Fruit fly (Drosophila melanogaster): Measurements from ENCODE around the gene Hs3st-B.

The Hs3st-B gene

dm6 chrX:19248426-19249217, at the start of gene Hs3st-B:
TSS of gene Hs3st-B (plus strand) at chrX:19248639.
- 0 out of 2 replicates have a peak, but pooled peaks have one; percentile 13 for TF ChIP-seq Ptx1 (GFP tag; IDR thresholded peaks at IDR 0.05)
- TF ChIP-seq CG18619 (GFP tag; optimal IDR thresholded peaks at IDR 0.05), result peak; percentile 26
- TF ChIP-seq CG8924 (tag; optimal IDR thresholded peaks at IDR 0.05), result peak; percentile 35
- TF ChIP-seq ci (GFP tag; IDR thresholded peaks at IDR 0.05), result peak; percentile 6; the same call in 1 of the 3 replicates
- TF ChIP-seq CG17359 (tag; optimal IDR thresholded peaks at IDR 0.05), result peak; percentile 19
- TF ChIP-seq Med (GFP tag), result peak; percentile 78
- peak; percentile 11 for TF ChIP-seq CG10209 (GFP tag; optimal IDR thresholded peaks at IDR 0.05)
- TF ChIP-seq Fer1 (GFP tag; optimal IDR thresholded peaks at IDR 0.05), result peak; percentile 59
- TF ChIP-seq Xbp1 (GFP tag; optimal IDR thresholded peaks at IDR 0.05), result peak; percentile 34
- TF ChIP-seq E2f2 (GFP tag; IDR thresholded peaks at IDR 0.05), result no peak; the same call in 1 of the 2 replicates
- no peak for TF ChIP-seq HLH3B (GFP tag; IDR thresholded peaks at IDR 0.05)
- TF ChIP-seq mirr (GFP tag; optimal IDR thresholded peaks at IDR 0.05), result no peak
- TF ChIP-seq zfh1 (GFP tag; IDR thresholded peaks at IDR 0.05), result peak; percentile 47; the same call in 2 of the 3 replicates
- TF ChIP-seq unpg (GFP tag; optimal IDR thresholded peaks at IDR 0.05), result no peak
- TF ChIP-seq Opbp (GFP tag; IDR thresholded peaks at IDR 0.05; ENCODE audit: partially characterized antibody), result no peak
- no peak for TF ChIP-seq CG16863 (GFP tag; optimal IDR thresholded peaks at IDR 0.05)
- TF ChIP-seq cg (GFP tag; optimal IDR thresholded peaks at IDR 0.05), result no peak
- TF ChIP-seq ab (GFP tag; optimal IDR thresholded peaks at IDR 0.05), result no peak
- peak; percentile 34 for TF ChIP-seq CG9727 (GFP tag; optimal IDR thresholded peaks at IDR 0.05)
- no peak for TF ChIP-seq wdn (GFP tag; IDR thresholded peaks at IDR 0.05)
- TF ChIP-seq HHEX (GFP tag; optimal IDR thresholded peaks at IDR 0.05), result peak; percentile 32
- peak; percentile 12 for TF ChIP-seq HmgZ (tag; optimal IDR thresholded peaks at IDR 0.05)
- peak; percentile 27 for TF ChIP-seq nmo (GFP tag; optimal IDR thresholded peaks at IDR 0.05)
- TF ChIP-seq HLH4C (GFP tag; IDR thresholded peaks at IDR 0.05; ENCODE audit: partially characterized antibody), result 0 out of 3 replicates have a peak, but pooled peaks have one; percentile 24
- TF ChIP-seq CG30403 (GFP tag; optimal IDR thresholded peaks at IDR 0.05), result peak; percentile 29
- TF ChIP-seq CG12744 (GFP tag; optimal IDR thresholded peaks at IDR 0.05), result no peak
- TF ChIP-seq CG4424 (GFP tag; optimal IDR thresholded peaks at IDR 0.05), result peak; percentile 5
- TF ChIP-seq Taf1 (GFP tag; IDR thresholded peaks at IDR 0.05), result no peak
- peak; percentile 30; the same call in 1 of the 2 replicates for TF ChIP-seq Rfx (GFP tag; IDR thresholded peaks at IDR 0.05)
- peak; percentile 81 for TF ChIP-seq nerfin-1 (tag; optimal IDR thresholded peaks at IDR 0.05)
- peak; percentile 59 for TF ChIP-seq ewg (GFP tag; optimal IDR thresholded peaks at IDR 0.05)
- 0 out of 2 replicates have a peak, but pooled peaks have one; percentile 9 for TF ChIP-seq Atf6 (GFP tag; IDR thresholded peaks at IDR 0.05)
- 0 out of 2 replicates have a peak, but pooled peaks have one; percentile 31 for TF ChIP-seq slbo (GFP tag; IDR thresholded peaks at IDR 0.05)
- TF ChIP-seq pan (optimal IDR thresholded peaks at IDR 0.05), result no peak
- peak in 1 of 2 experiments; percentile 32 for TF ChIP-seq pan (GFP tag; optimal IDR thresholded peaks at IDR 0.05 in 1 of 2, IDR thresholded peaks at IDR 0.05 in 1 of 2)
- peak; percentile 12 for TF ChIP-seq CG6854 (GFP tag; optimal IDR thresholded peaks at IDR 0.05)
- peak; percentile 2 for TF ChIP-seq CG15514 (GFP tag; optimal IDR thresholded peaks at IDR 0.05)
- TF ChIP-seq cwo (GFP tag; optimal IDR thresholded peaks at IDR 0.05), result peak; percentile 32
- TF ChIP-seq sens (GFP tag), result peak; percentile 69
- TF ChIP-seq CG9876 (GFP tag; optimal IDR thresholded peaks at IDR 0.05), result no peak
- peak; percentile 25 for TF ChIP-seq phol (tag; optimal IDR thresholded peaks at IDR 0.05)
- TF ChIP-seq dmrt11E (tag; optimal IDR thresholded peaks at IDR 0.05), result no peak
- TF ChIP-seq shn (GFP tag; optimal IDR thresholded peaks at IDR 0.05), result no peak
- peak in 1 of 2 experiments; percentile 89 for TF ChIP-seq Pdp1 (GFP tag; optimal IDR thresholded peaks at IDR 0.05)
- TF ChIP-seq dysf (GFP tag; IDR thresholded peaks at IDR 0.05), result 0 out of 3 replicates have a peak, but pooled peaks have one; percentile 27
- no peak for TF ChIP-seq tx (GFP tag; optimal IDR thresholded peaks at IDR 0.05)
- 0 out of 2 replicates have a peak, but pooled peaks have one; percentile 54 for TF ChIP-seq CG16779 (GFP tag; IDR thresholded peaks at IDR 0.05)
- TF ChIP-seq CG8290 (GFP tag; optimal IDR thresholded peaks at IDR 0.05), result no peak
- peak in 1 of 2 experiments; percentile 46 for TF ChIP-seq CG8290 (tag; optimal IDR thresholded peaks at IDR 0.05)
